Worm (Caenorhabditis elegans): ENCODE data around the gene R11H6.2.
A peak's percentile ranks its signal among the peaks of the same experiment; 100 is the strongest.

- TF ChIP-seq nhr-11 (tag; optimal IDR thresholded peaks at IDR 0.05) (no peak), nhr-25 (tag; optimal IDR thresholded peaks at IDR 0.05) (no peak), unc-62 (GFP tag; optimal IDR thresholded peaks at IDR 0.05) (no peak), fos-1 (tag; optimal IDR thresholded peaks at IDR 0.05) (no peak), lsy-2 (tag; optimal IDR thresholded peaks at IDR 0.05) (peak in 1 of 2 experiments; percentile 10), zag-1 (tag; optimal IDR thresholded peaks at IDR 0.05) (no peak), ceh-16 (tag; optimal IDR thresholded peaks at IDR 0.05) (no peak), unc-39 (tag; optimal IDR thresholded peaks at IDR 0.05) (no peak), nhr-237 (tag; optimal IDR thresholded peaks at IDR 0.05) (no peak)
Measured at ce11 chrV:14625662-14626061, 27.9 kb downstream of the R11H6.2 start.
